Fruit fly (Drosophila melanogaster): ENCODE measurements around the gene rho.

The rho gene

DNA sequence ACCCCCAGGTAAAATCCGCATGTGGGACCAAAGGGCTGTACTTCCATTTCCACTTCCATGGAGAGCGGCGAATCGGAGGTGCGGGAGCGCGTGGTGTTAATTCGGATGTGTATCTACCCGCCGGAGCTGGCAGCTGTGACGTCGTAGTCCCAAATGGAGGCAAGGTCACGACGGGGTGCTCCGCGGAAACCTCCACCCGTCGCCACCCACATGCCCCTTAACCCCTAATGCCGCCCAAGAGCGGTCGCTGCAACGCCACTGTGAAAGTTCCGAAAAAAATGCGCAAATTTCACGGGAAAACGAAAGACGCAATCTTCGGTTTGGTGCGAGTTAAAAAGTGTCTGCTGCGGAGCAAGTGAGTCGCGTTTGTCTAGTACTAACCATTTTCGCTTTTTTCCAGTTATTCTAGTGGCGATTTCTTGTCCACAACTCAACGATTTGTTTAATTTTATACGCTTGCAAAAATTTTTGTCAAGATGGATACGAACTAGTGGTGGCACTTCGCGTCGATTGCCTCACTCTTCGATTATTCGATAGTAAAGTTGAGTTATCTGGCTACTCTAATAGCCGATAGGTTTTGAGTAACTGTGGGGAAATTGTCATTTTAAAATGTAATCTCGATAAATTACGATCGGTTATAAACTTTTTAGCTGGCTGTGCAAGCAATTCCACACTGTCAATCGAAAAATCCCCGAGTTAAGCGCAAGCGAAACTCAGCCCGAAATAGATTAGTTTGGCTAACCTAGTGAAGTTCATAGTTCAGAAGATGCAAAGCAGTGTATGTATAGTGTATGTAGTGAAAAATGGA is 38.7 kb downstream of the rho start, which contains the start of the genes hfp and Psa (continued):
- TF ChIP-seq CG10321 (GFP tag; IDR thresholded peaks at IDR 0.05) (no peak), CG15269 (tag; optimal IDR thresholded peaks at IDR 0.05) (no peak), Fer2 (tag; optimal IDR thresholded peaks at IDR 0.05) (no peak), p53 (GFP tag; optimal IDR thresholded peaks at IDR 0.05) (no peak), phol (tag; optimal IDR thresholded peaks at IDR 0.05) (peak; percentile 91), E2f2 (GFP tag; IDR thresholded peaks at IDR 0.05) (peak; percentile 83), chif (GFP tag; optimal IDR thresholded peaks at IDR 0.05) (no peak), CG6175 (GFP tag; IDR thresholded peaks at IDR 0.05) (no peak), HmgD (GFP tag; optimal IDR thresholded peaks at IDR 0.05) (no peak), Bteb2 (GFP tag; optimal IDR thresholded peaks at IDR 0.05) (no peak), hth (optimal IDR thresholded peaks at IDR 0.05) (no peak), CG4404 (GFP tag; IDR thresholded peaks at IDR 0.05) (no peak), Hr3 (GFP tag; optimal IDR thresholded peaks at IDR 0.05) (no peak), eve (GFP tag; optimal IDR thresholded peaks at IDR 0.05) (no peak), CG9932 (GFP tag; IDR thresholded peaks at IDR 0.05) (no peak), dimm (GFP tag; IDR thresholded peaks at IDR 0.05) (no peak), grn (GFP tag; optimal IDR thresholded peaks at IDR 0.05) (no peak), NC2α (GFP tag; optimal IDR thresholded peaks at IDR 0.05) (no peak), CG6791 (GFP tag; IDR thresholded peaks at IDR 0.05; ENCODE audit: partially characterized antibody) (peak; percentile 86), CG17912 (GFP tag; optimal IDR thresholded peaks at IDR 0.05) (no peak), CG11504 (tag; optimal IDR thresholded peaks at IDR 0.05) (no peak), CG14441 (GFP tag; IDR thresholded peaks at IDR 0.05) (no peak), GATAe (GFP tag; conservative IDR thresholded peaks at IDR 0.05) (no peak), CG17568 (GFP tag; optimal IDR thresholded peaks at IDR 0.05) (no peak), Ada2b (GFP tag; IDR thresholded peaks at IDR 0.05) (no peak), CG11093 (GFP tag; IDR thresholded peaks at IDR 0.05) (no peak), hb (GFP tag; IDR thresholded peaks at IDR 0.05; ENCODE audit: partially characterized antibody) (peak; percentile 70; the same call in 1 of the 3 replicates), peb (GFP tag; IDR thresholded peaks at IDR 0.05) (no peak), Camta (GFP tag; optimal IDR thresholded peaks at IDR 0.05) (no peak), ato (GFP tag; IDR thresholded peaks at IDR 0.05; ENCODE audit: partially characterized antibody) (peak; percentile 78), CG11695 (GFP tag; IDR thresholded peaks at IDR 0.05) (no peak), esg (GFP tag; conservative IDR thresholded peaks at IDR 0.05) (no peak), h (optimal IDR thresholded peaks at IDR 0.05) (no peak), da (GFP tag; optimal IDR thresholded peaks at IDR 0.05) (no peak), CG31441 (GFP tag; IDR thresholded peaks at IDR 0.05) (no peak), CG4360 (GFP tag; IDR thresholded peaks at IDR 0.05) (no peak), bbx (GFP tag; IDR thresholded peaks at IDR 0.05; ENCODE audit: partially characterized antibody) (peak; percentile 83), tx (GFP tag; optimal IDR thresholded peaks at IDR 0.05) (no peak), CG18011 (GFP tag; optimal IDR thresholded peaks at IDR 0.05) (no peak), pnt (GFP tag; optimal IDR thresholded peaks at IDR 0.05) (no peak), Xbp1 (GFP tag; optimal IDR thresholded peaks at IDR 0.05) (no peak), CG12659 (GFP tag; optimal IDR thresholded peaks at IDR 0.05) (peak; percentile 50), CG18476 (GFP tag; optimal IDR thresholded peaks at IDR 0.05) (no peak), HLH4C (GFP tag; IDR thresholded peaks at IDR 0.05; ENCODE audit: partially characterized antibody) (peak; percentile 91), CG3838 (GFP tag; optimal IDR thresholded peaks at IDR 0.05) (no peak), CG10267 (tag; optimal IDR thresholded peaks at IDR 0.05) (peak; percentile 40), CG16813 (GFP tag; IDR thresholded peaks at IDR 0.05; ENCODE audit: partially characterized antibody) (peak; percentile 70), rib (GFP tag; IDR thresholded peaks at IDR 0.05) (0 out of 2 replicates have a peak, but pooled peaks have one; percentile 9), MBD-R2 (GFP tag; IDR thresholded peaks at IDR 0.05) (peak; percentile 37; the same call in 1 of the 2 replicates), wdn (GFP tag; IDR thresholded peaks at IDR 0.05) (no peak), CG16815 (GFP tag; optimal IDR thresholded peaks at IDR 0.05) (no peak)
